Fruit fly (Drosophila melanogaster) whole organism, embryonic: ENCODE measurements around the gene zye.
A peak's percentile ranks its signal among the peaks of the same experiment; 100 is the strongest.

Experiments
- Ada2b ChIP-seq: fragments of 200-800 bp; sonication (Bioruptor generic); IDR thresholded peaks from 2 replicates; pipeline ENCODE4 v1.3.6; 2022; ENCODE audit warnings: missing biosample characterization, missing genetic modification characterization
- BtbVII ChIP-seq: fragments of 200-800 bp; sonication (Bioruptor generic); optimal IDR thresholded peaks from 3 replicates; lab custom pipeline; 2017; ENCODE audit warnings: missing biosample characterization, mild to moderate bottlenecking, missing genetic modification characterization
- Bteb2 ChIP-seq: fragments of 200-800 bp; sonication (Bioruptor generic); optimal IDR thresholded peaks from 2 replicates; lab custom pipeline; 2016; ENCODE audit warnings: missing biosample characterization, missing genetic modification characterization
- C15 ChIP-seq: fragments of 200-800 bp; sonication (Bioruptor generic); IDR thresholded peaks from 3 replicates; pipeline ENCODE4 v1.3.6; 2022; ENCODE audit warnings: missing biosample characterization, missing genetic modification characterization
- CG10654 ChIP-seq: fragments of 200-800 bp; sonication (Bioruptor generic); optimal IDR thresholded peaks from 2 replicates; lab custom pipeline; 2016; ENCODE audit warnings: missing biosample characterization, missing genetic modification characterization
- CG11695 ChIP-seq: fragments of 200-800 bp; sonication (Bioruptor generic); IDR thresholded peaks from 3 replicates; pipeline ENCODE4 v1.3.6; 2022; ENCODE audit warnings: missing biosample characterization, missing genetic modification characterization
- CG12104 ChIP-seq: fragments of 200-800 bp; sonication (Bioruptor generic); optimal IDR thresholded peaks from 3 replicates; lab custom pipeline; 2016; ENCODE audit warnings: missing biosample characterization, missing genetic modification characterization
- CG12219 ChIP-seq: fragments of 200-800 bp; sonication (Bioruptor generic); optimal IDR thresholded peaks from 3 replicates; lab custom pipeline; 2018; ENCODE audit warnings: missing biosample characterization, mild to moderate bottlenecking, missing genetic modification characterization
- CG14441 ChIP-seq: fragments of 200-800 bp; sonication (Bioruptor generic); IDR thresholded peaks from 2 replicates; pipeline ENCODE4 v1.3.6; 2022; ENCODE audit warnings: missing biosample characterization, missing genetic modification characterization
- CG15514 ChIP-seq: fragments of 200-800 bp; sonication (Bioruptor generic); optimal IDR thresholded peaks from 3 replicates; lab custom pipeline; 2017; ENCODE audit warnings: missing biosample characterization, missing genetic modification characterization, mild to moderate bottlenecking, moderate library complexity, missing genetic modification reagents
- CG15601 ChIP-seq: fragments of 200-800 bp; sonication (Bioruptor generic); optimal IDR thresholded peaks from 3 replicates; lab custom pipeline; 2019; ENCODE audit warnings: missing biosample characterization, mild to moderate bottlenecking, missing genetic modification characterization, moderate library complexity
- CG2116 ChIP-seq: fragments of 200-800 bp; sonication (Bioruptor generic); optimal IDR thresholded peaks from 3 replicates; lab custom pipeline; 2018; ENCODE audit warnings: missing biosample characterization, mild to moderate bottlenecking, missing genetic modification characterization
- CG2199 ChIP-seq: fragments of 200-800 bp; sonication (Bioruptor generic); IDR thresholded peaks from 3 replicates; pipeline ENCODE4 v1.3.6; 2022; ENCODE audit warnings: missing biosample characterization, missing genetic modification characterization
- CG2202 ChIP-seq: fragments of 200-800 bp; sonication (Bioruptor generic); optimal IDR thresholded peaks from 2 replicates; lab custom pipeline; 2018; ENCODE audit warnings: missing biosample characterization, mild to moderate bottlenecking, missing genetic modification characterization
- CG7745 ChIP-seq: fragments of 200-800 bp; sonication (Bioruptor generic); optimal IDR thresholded peaks from 2 replicates; lab custom pipeline; 2018; ENCODE audit warnings: missing biosample characterization, mild to moderate bottlenecking, missing genetic modification characterization, moderate library complexity
- CG8089 ChIP-seq: fragments of 200-800 bp; sonication (Bioruptor generic); optimal IDR thresholded peaks from 3 replicates; lab custom pipeline; 2016; ENCODE audit warnings: missing biosample characterization, missing genetic modification characterization
- CG8281 ChIP-seq: fragments of 200-800 bp; sonication (Bioruptor generic); optimal IDR thresholded peaks from 2 replicates; lab custom pipeline; 2018; ENCODE audit warnings: missing biosample characterization, mild to moderate bottlenecking, missing genetic modification characterization, moderate library complexity
- D19B ChIP-seq: fragments of 200-800 bp; sonication (Bioruptor generic); optimal IDR thresholded peaks from 2 replicates; lab custom pipeline; 2017; ENCODE audit warnings: missing biosample characterization, mild to moderate bottlenecking, missing genetic modification characterization
- Hand ChIP-seq: fragments of 200-800 bp; sonication (Bioruptor generic); optimal IDR thresholded peaks from 2 replicates; lab custom pipeline; 2017; ENCODE audit warnings: mild to moderate bottlenecking, missing biosample characterization, missing genetic modification reagents, missing genetic modification characterization
- Lhr ChIP-seq: fragments of 200-800 bp; sonication (Bioruptor generic); optimal IDR thresholded peaks from 3 replicates; lab custom pipeline; 2017; ENCODE audit warnings: mild to moderate bottlenecking, missing biosample characterization, missing genetic modification reagents, missing genetic modification characterization
- Mrtf ChIP-seq: fragments of 200-800 bp; sonication (Bioruptor generic); IDR thresholded peaks from 3 replicates; pipeline ENCODE4 v1.3.6; 2022; ENCODE audit warnings: missing biosample characterization, missing genetic modification characterization
- NC2α ChIP-seq: fragments of 200-800 bp; sonication (Bioruptor generic); optimal IDR thresholded peaks from 2 replicates; lab custom pipeline; 2016; ENCODE audit warnings: missing biosample characterization, missing genetic modification characterization
- NFAT ChIP-seq: fragments of 200-800 bp; sonication (Bioruptor generic); IDR thresholded peaks from 2 replicates; pipeline ENCODE4 v1.3.6; 2022; ENCODE audit warnings: missing biosample characterization, missing genetic modification characterization
- Nf-YA ChIP-seq: fragments of 200-800 bp; sonication (Bioruptor generic); IDR thresholded peaks from 2 replicates; pipeline ENCODE4 v1.3.6; 2022; ENCODE audit warnings: missing biosample characterization, missing genetic modification characterization
- Nf-YB ChIP-seq: fragments of 200-800 bp; sonication (Bioruptor generic); optimal IDR thresholded peaks from 3 replicates; lab custom pipeline; 2019; ENCODE audit warnings: missing biosample characterization, mild to moderate bottlenecking, missing genetic modification characterization, moderate library complexity
- NfI ChIP-seq: fragments of 200-800 bp; sonication (Bioruptor generic); optimal IDR thresholded peaks from 3 replicates; lab custom pipeline; 2018; ENCODE audit warnings: missing biosample characterization, mild to moderate bottlenecking, missing genetic modification characterization, moderate library complexity
- Pdp1 ChIP-seq, 2 experiments: fragments of 200-800 bp; sonication (Bioruptor generic); optimal IDR thresholded peaks; 3 replicates each; lab custom pipeline; 2016; ENCODE audit warnings: missing biosample characterization in 2 of 2, missing genetic modification characterization in 2 of 2, mild to moderate bottlenecking in 1 of 2, moderate library complexity in 1 of 2
- Usf ChIP-seq: fragments of 200-800 bp; sonication (Bioruptor generic); optimal IDR thresholded peaks from 2 replicates; lab custom pipeline; 2017; ENCODE audit warnings: missing genotype, missing biosample characterization, missing genetic modification characterization
- YL-1 ChIP-seq: fragments of 200-800 bp; sonication (Bioruptor generic); optimal IDR thresholded peaks from 3 replicates; lab custom pipeline; 2017; ENCODE audit warnings: missing biosample characterization, mild to moderate bottlenecking, missing genetic modification characterization
- ac ChIP-seq: fragments of 200-800 bp; sonication (Bioruptor generic); optimal IDR thresholded peaks from 3 replicates; lab custom pipeline; 2017; ENCODE audit warnings: missing biosample characterization, mild to moderate bottlenecking, missing genetic modification characterization
- chn ChIP-seq: fragments of 200-800 bp; sonication (Bioruptor generic); optimal IDR thresholded peaks from 2 replicates; lab custom pipeline; 2016; ENCODE audit warnings: missing biosample characterization, missing genetic modification characterization
- crol ChIP-seq: fragments of 200-800 bp; sonication (Bioruptor generic); IDR thresholded peaks from 2 replicates; pipeline ENCODE4 v1.3.6; 2022; ENCODE audit warnings: missing biosample characterization, missing genetic modification characterization
- danr ChIP-seq: fragments of 200-800 bp; sonication (Bioruptor generic); IDR thresholded peaks from 2 replicates; pipeline ENCODE4 v1.3.6; 2022; ENCODE audit warnings: missing biosample characterization, missing genetic modification characterization
- gcm ChIP-seq: fragments of 200-800 bp; sonication (Bioruptor generic); optimal IDR thresholded peaks from 2 replicates; lab custom pipeline; 2019; ENCODE audit warnings: missing biosample characterization, mild to moderate bottlenecking, missing genetic modification characterization, moderate library complexity
- jigr1 ChIP-seq: fragments of 200-800 bp; sonication (Bioruptor generic); IDR thresholded peaks from 3 replicates; pipeline ENCODE4 v1.3.6; 2022; ENCODE audit warnings: missing biosample characterization, missing genetic modification characterization
- klu ChIP-seq: fragments of 200-800 bp; sonication (Bioruptor generic); IDR thresholded peaks from 2 replicates; pipeline ENCODE4 v1.3.6; 2022; ENCODE audit warnings: missing biosample characterization, missing genetic modification characterization
- nau ChIP-seq: fragments of 200-800 bp; sonication (Bioruptor generic); optimal IDR thresholded peaks from 3 replicates; lab custom pipeline; 2017; ENCODE audit warnings: missing biosample characterization, mild to moderate bottlenecking, missing genetic modification characterization, missing genetic modification reagents
- onecut ChIP-seq: fragments of 200-800 bp; sonication (Bioruptor generic); IDR thresholded peaks from 2 replicates; pipeline ENCODE4 v1.3.6; 2022; ENCODE audit warnings: missing biosample characterization, missing genetic modification characterization
- pnt ChIP-seq: fragments of 200-800 bp; sonication (Bioruptor generic); optimal IDR thresholded peaks from 3 replicates; lab custom pipeline; 2016; ENCODE audit warnings: missing biosample characterization, missing genetic modification characterization
- pros ChIP-seq: fragments of 200-800 bp; sonication (Bioruptor generic); optimal IDR thresholded peaks from 3 replicates; lab custom pipeline; 2019; ENCODE audit warnings: missing biosample characterization, mild to moderate bottlenecking, missing genetic modification characterization, moderate library complexity
- sd ChIP-seq: fragments of 200-800 bp; sonication (Bioruptor generic); optimal IDR thresholded peaks from 3 replicates; lab custom pipeline; 2018; ENCODE audit warnings: missing biosample characterization, mild to moderate bottlenecking, missing genetic modification characterization, moderate library complexity
- shn ChIP-seq: fragments of 200-800 bp; sonication (Bioruptor generic); optimal IDR thresholded peaks from 3 replicates; lab custom pipeline; 2016; ENCODE audit warnings: missing biosample characterization, missing genetic modification characterization
- so ChIP-seq: fragments of 200-800 bp; sonication (Bioruptor generic); IDR thresholded peaks from 3 replicates; pipeline ENCODE4 v1.3.6; 2022; ENCODE audit warnings: missing biosample characterization, missing genetic modification characterization
- tap ChIP-seq: fragments of 200-800 bp; optimal IDR thresholded peaks from 3 replicates; lab custom pipeline; 2019; ENCODE audit warnings: missing biosample characterization, mild to moderate bottlenecking, missing genetic modification characterization, moderate library complexity
- tgo ChIP-seq: fragments of 200-800 bp; sonication (Bioruptor generic); IDR thresholded peaks from 3 replicates; pipeline ENCODE4 v1.3.6; 2022; ENCODE audit warnings: missing biosample characterization, missing genetic modification characterization
- unpg ChIP-seq: fragments of 200-800 bp; sonication (Bioruptor generic); optimal IDR thresholded peaks from 3 replicates; lab custom pipeline; 2018; ENCODE audit warnings: missing biosample characterization, mild to moderate bottlenecking, missing genetic modification characterization, moderate library complexity
- wdn ChIP-seq: fragments of 200-800 bp; sonication (Bioruptor generic); IDR thresholded peaks from 2 replicates; pipeline ENCODE4 v1.3.6; 2022; ENCODE audit warnings: missing biosample characterization, missing genetic modification characterization
- wek ChIP-seq: fragments of 200-800 bp; sonication (Bioruptor generic); optimal IDR thresholded peaks from 3 replicates; lab custom pipeline; 2018; ENCODE audit warnings: missing biosample characterization, mild to moderate bottlenecking, missing genetic modification characterization, moderate library complexity
- wor ChIP-seq: fragments of 200-800 bp; sonication (Bioruptor generic); IDR thresholded peaks from 2 replicates; pipeline ENCODE4 v1.3.6; 2022; ENCODE audit warnings: missing biosample characterization, missing genetic modification characterization
- yki ChIP-seq: fragments of >200 bp; optimal IDR thresholded peaks from 3 replicates; lab custom pipeline; 2018

The zye gene

DNA sequence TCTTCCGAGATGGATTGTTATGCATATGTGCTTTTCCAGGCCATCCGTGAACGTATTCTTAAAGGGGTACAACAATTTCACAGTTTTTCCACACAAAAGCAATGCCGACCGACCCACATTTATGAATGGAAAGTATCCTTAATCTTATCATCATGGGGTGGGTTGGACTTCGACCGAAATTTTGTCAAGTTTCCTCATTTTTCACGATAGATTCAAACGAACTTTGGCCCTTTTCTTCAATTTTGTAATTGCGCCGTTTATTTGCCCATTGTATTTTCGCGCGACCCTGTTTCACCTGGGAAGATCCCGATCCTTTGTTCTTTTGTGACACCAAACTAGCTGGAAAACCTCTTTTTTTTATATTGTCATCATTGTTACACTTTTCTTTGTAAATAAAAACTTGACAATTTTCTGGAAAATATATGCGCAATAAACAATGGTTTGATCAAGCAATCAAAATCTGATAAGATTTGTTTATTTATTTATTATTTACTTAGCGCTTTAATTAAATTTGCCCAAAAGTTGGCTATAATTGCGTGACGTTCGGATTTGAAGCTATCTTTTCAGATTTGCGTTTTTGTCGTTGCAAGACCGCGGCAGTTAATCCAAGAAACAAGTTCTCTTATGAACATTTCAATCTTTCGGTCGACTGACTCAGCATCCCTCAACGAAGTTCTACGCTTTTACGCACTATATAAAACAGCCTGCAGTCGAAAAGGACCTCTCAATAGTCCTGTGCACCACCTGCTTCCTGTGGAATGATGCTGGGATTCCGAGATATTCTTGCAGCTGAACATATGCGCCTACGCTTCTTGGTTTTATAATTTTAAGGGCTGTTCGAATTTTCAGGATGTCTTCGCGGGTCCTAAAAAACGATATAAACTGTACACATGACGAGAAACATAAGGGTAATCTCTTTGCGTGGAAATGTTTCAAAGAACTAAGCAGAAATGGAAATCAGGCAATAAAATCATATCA lies 7.1 kb upstream of the zye start (continued):
- TF ChIP-seq CG12219 (GFP tag; lab: Kevin White, UChicago) (peak; percentile 37), CG2199 (GFP tag; lab: Robert Waterston, UW) (peak; percentile 83; the same call in 2 of the 3 replicates), CG15514 (GFP tag; lab: Kevin White, UChicago) (peak; percentile 27), sd (tag; lab: Kevin White, UChicago) (no peak), Ada2b (GFP tag; lab: Robert Waterston, UW) (no peak), yki (lab: Kevin White, UChicago) (no peak), klu (no peak), CG15601 (peak; percentile 29), tap (tag; lab: Kevin White, UChicago) (peak; percentile 20), onecut (no peak), CG11695 (GFP tag; lab: Robert Waterston, UW) (0 out of 3 replicates have a peak, but pooled peaks have one; percentile 19), CG12104 (peak; percentile 9), CG2202 (tag; lab: Kevin White, UChicago) (no peak), shn (GFP tag; lab: Kevin White, UChicago) (no peak), crol (GFP tag; lab: Robert Waterston, UW) (no peak), Bteb2 (GFP tag; lab: Kevin White, UChicago) (no peak), gcm (GFP tag; lab: Kevin White, UChicago) (peak; percentile 24), unpg (GFP tag; lab: Kevin White, UChicago) (peak; percentile 45), CG14441 (GFP tag; lab: Robert Waterston, UW) (no peak), Hand (no peak), wdn (no peak), BtbVII (GFP tag; lab: Kevin White, UChicago) (no peak), jigr1 (GFP tag; lab: Robert Waterston, UW) (no peak), tgo (GFP tag; lab: Robert Waterston, UW) (no peak), Nf-YA (GFP tag; lab: Robert Waterston, UW) (no peak), ac (GFP tag; lab: Kevin White, UChicago) (peak; percentile 21), CG7745 (tag; lab: Kevin White, UChicago) (peak; percentile 88), Mrtf (no peak), Usf (no peak), chn (no peak), Lhr (GFP tag; lab: Kevin White, UChicago) (no peak), pnt (GFP tag; lab: Kevin White, UChicago) (no peak), so (no peak), Nf-YB (GFP tag; lab: Kevin White, UChicago) (no peak), C15 (no peak), NfI (peak; percentile 44), CG10654 (GFP tag; lab: Kevin White, UChicago) (no peak), pros (no peak), NFAT (GFP tag; lab: Robert Waterston, UW) (no peak), Pdp1 (GFP tag; optimal IDR thresholded peaks at IDR 0.05; lab: Kevin White, UChicago) (no peak), YL-1 (no peak), CG8281 (tag; lab: Kevin White, UChicago) (peak; percentile 68), CG8089 (GFP tag; lab: Kevin White, UChicago) (no peak), NC2α (GFP tag; lab: Kevin White, UChicago) (no peak), wor (GFP tag; lab: Robert Waterston, UW) (no peak), danr (GFP tag; lab: Robert Waterston, UW) (no peak), D19B (GFP tag; lab: Kevin White, UChicago) (no peak), nau (GFP tag; lab: Kevin White, UChicago) (no peak), wek (GFP tag; lab: Kevin White, UChicago) (peak; percentile 41), CG2116 (GFP tag; lab: Kevin White, UChicago) (no peak)
